Fruit fly (Drosophila melanogaster): ENCODE data around the gene CG9109.

Gene CG9109

dm6 chr2L:6065823-6066222 lies 31.6 kb upstream of the CG9109 start, which contains the start of the genes Fbw5 and CG9147 (continued):
- TF ChIP-seq dpn (GFP tag; optimal IDR thresholded peaks at IDR 0.05) (peak; percentile 100), Deaf1 (tag; optimal IDR thresholded peaks at IDR 0.05) (peak; percentile 92), CG15011 (GFP tag; optimal IDR thresholded peaks at IDR 0.05) (peak; percentile 98), zen (tag; optimal IDR thresholded peaks at IDR 0.05) (peak; percentile 99), CG8281 (tag; optimal IDR thresholded peaks at IDR 0.05) (peak; percentile 94), ftz-f1 (GFP tag; optimal IDR thresholded peaks at IDR 0.05) (peak; percentile 96), Nf-YB (GFP tag; optimal IDR thresholded peaks at IDR 0.05) (peak; percentile 93), CG12391 (tag; optimal IDR thresholded peaks at IDR 0.05) (peak; percentile 100), CG9932 (GFP tag; IDR thresholded peaks at IDR 0.05) (peak; percentile 99), ssp (GFP tag; IDR thresholded peaks at IDR 0.05) (peak; percentile 96), CG34224 (GFP tag; IDR thresholded peaks at IDR 0.05; ENCODE audit: partially characterized antibody) (peak; percentile 78), CG1602 (GFP tag; optimal IDR thresholded peaks at IDR 0.05) (peak; percentile 100), CG11398 (GFP tag; optimal IDR thresholded peaks at IDR 0.05) (peak; percentile 99), CG1603 (tag; optimal IDR thresholded peaks at IDR 0.05) (peak; percentile 99), seq (GFP tag; IDR thresholded peaks at IDR 0.05) (peak; percentile 100), pb (GFP tag; optimal IDR thresholded peaks at IDR 0.05) (peak; percentile 99), caup (GFP tag; optimal IDR thresholded peaks at IDR 0.05; ENCODE audit: severe bottlenecking) (peak; percentile 99), CG7839 (tag; optimal IDR thresholded peaks at IDR 0.05) (peak; percentile 100), Atf6 (GFP tag; IDR thresholded peaks at IDR 0.05) (peak; percentile 100), CG10462 (GFP tag; optimal IDR thresholded peaks at IDR 0.05) (peak; percentile 100), Abd-B (GFP tag; optimal IDR thresholded peaks at IDR 0.05) (peak; percentile 99), CG18011 (GFP tag; optimal IDR thresholded peaks at IDR 0.05) (peak; percentile 93), org-1 (GFP tag; optimal IDR thresholded peaks at IDR 0.05) (peak; percentile 99), mld (GFP tag; IDR thresholded peaks at IDR 0.05; ENCODE audit: partially characterized antibody) (0 out of 3 replicates have a peak, but pooled peaks have one; percentile 33), CG14667 (GFP tag; IDR thresholded peaks at IDR 0.05) (peak; percentile 98), ac (GFP tag; optimal IDR thresholded peaks at IDR 0.05) (peak; percentile 98), CG10267 (tag; optimal IDR thresholded peaks at IDR 0.05) (peak; percentile 98), CG3838 (GFP tag; optimal IDR thresholded peaks at IDR 0.05) (peak; percentile 99), lilli (GFP tag; optimal IDR thresholded peaks at IDR 0.05) (peak; percentile 100), HLH4C (GFP tag; IDR thresholded peaks at IDR 0.05; ENCODE audit: partially characterized antibody) (peak; percentile 70), CG10274 (GFP tag; optimal IDR thresholded peaks at IDR 0.05) (peak; percentile 95), sens (GFP tag) (peak; percentile 100), CG8765 (GFP tag; IDR thresholded peaks at IDR 0.05) (peak; percentile 98), otp (GFP tag; IDR thresholded peaks at IDR 0.05) (peak; percentile 100), slbo (GFP tag; IDR thresholded peaks at IDR 0.05) (peak; percentile 100), CG4617 (GFP tag; optimal IDR thresholded peaks at IDR 0.05; ENCODE audit: borderline replicate concordance) (peak; percentile 100), CG16813 (GFP tag; IDR thresholded peaks at IDR 0.05; ENCODE audit: partially characterized antibody) (peak; percentile 46; the same call in 1 of the 3 replicates), CG15514 (GFP tag; optimal IDR thresholded peaks at IDR 0.05) (peak; percentile 95), br (optimal IDR thresholded peaks at IDR 0.05) (no peak), CG17802 (tag; optimal IDR thresholded peaks at IDR 0.05) (peak; percentile 93), cas (GFP tag; IDR thresholded peaks at IDR 0.05) (peak; percentile 99), lola (GFP tag; optimal IDR thresholded peaks at IDR 0.05) (peak in 1 of 3 experiments; percentile 100), CG30020 (tag; optimal IDR thresholded peaks at IDR 0.05) (peak; percentile 92), fru (optimal IDR thresholded peaks at IDR 0.05) (no peak), Dip2 (GFP tag; IDR thresholded peaks at IDR 0.05) (peak; percentile 54), D19A (tag; optimal IDR thresholded peaks at IDR 0.05) (peak; percentile 99), Bdp1 (GFP tag; optimal IDR thresholded peaks at IDR 0.05) (peak; percentile 96), Ets97D (GFP tag; optimal IDR thresholded peaks at IDR 0.05) (peak; percentile 97), Rx (GFP tag; IDR thresholded peaks at IDR 0.05) (peak; percentile 99), CG18764 (GFP tag; optimal IDR thresholded peaks at IDR 0.05) (peak; percentile 98)
